Worm (Caenorhabditis elegans): ENCODE data around the gene alp-1.

The alp-1 gene

DNA sequence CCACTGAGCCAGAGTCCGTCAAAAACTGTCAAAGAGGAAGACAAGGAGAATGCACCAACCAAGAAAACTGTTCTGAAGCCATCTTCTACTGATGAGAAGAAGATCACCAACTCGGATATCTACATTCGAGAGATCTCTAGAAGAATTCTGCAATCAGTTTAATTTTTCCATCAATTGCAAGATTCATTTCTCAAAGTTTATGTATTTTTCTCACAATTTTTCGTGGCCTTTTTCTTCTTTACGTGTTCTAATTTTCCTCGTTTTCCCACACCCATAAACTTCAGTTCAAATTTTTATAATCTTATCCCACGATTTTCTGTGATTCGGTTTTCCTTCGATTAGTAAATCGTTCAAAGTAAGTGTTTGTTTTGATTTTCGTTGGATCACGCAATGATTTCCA lies 21.6 kb downstream of the alp-1 start, which contains the start of gene hdl-2:
hdl-2 (plus strand) TSS at position 301 of the 400 bp plus-strand sequence.
- TF ChIP-seq unc-42 (tag; optimal IDR thresholded peaks at IDR 0.05) (no peak), hlh-15 (tag; optimal IDR thresholded peaks at IDR 0.05) (no peak), gmeb-2 (tag; optimal IDR thresholded peaks at IDR 0.05) (no peak), unc-3 (GFP tag; conservative IDR thresholded peaks at IDR 0.05) (no peak), unc-3 (tag; optimal IDR thresholded peaks at IDR 0.05) (no peak), fkh-10 (GFP tag; optimal IDR thresholded peaks at IDR 0.05) (no peak), fax-1 (tag; optimal IDR thresholded peaks at IDR 0.05) (no peak), ztf-16 (tag; optimal IDR thresholded peaks at IDR 0.05) (no peak), lin-11 (tag; optimal IDR thresholded peaks at IDR 0.05) (no peak), syd-9 (tag; optimal IDR thresholded peaks at IDR 0.05) (no peak)

DNA sequence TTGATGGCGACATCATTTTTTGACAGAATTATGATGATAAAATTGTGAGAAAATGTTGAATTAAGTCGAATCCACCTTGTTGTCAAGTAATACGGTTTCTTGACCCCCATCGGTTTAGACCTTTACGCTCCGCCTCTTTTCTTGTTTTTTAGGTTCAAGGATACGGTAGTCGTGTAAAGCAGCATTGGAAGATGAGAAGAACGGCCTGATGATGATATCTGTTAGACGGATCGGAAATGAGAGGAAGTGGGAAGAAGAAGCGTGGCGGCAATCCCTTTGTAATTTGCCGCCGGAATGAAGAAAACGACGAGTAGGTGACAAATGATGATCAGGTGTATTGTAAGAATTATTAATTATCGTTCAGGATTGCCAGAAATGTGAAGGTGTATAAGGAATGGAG lies 27.5 kb downstream of the alp-1 start, which contains the start of gene npax-4:
npax-4 (minus strand) TSS at position 101 of the 400 bp plus-strand sequence.
- no peak for TF ChIP-seq ahr-1 (tag; optimal IDR thresholded peaks at IDR 0.05)
- no peak for TF ChIP-seq fkh-10 (GFP tag; optimal IDR thresholded peaks at IDR 0.05)
- TF ChIP-seq nhr-232 (tag; optimal IDR thresholded peaks at IDR 0.05), result no peak
- TF ChIP-seq ceh-14 (tag; optimal IDR thresholded peaks at IDR 0.05), result no peak
- no peak for TF ChIP-seq ttx-3 (tag; optimal IDR thresholded peaks at IDR 0.05)
- no peak for TF ChIP-seq sox-2 (GFP tag; IDR thresholded peaks at IDR 0.05)
- TF ChIP-seq che-1 (tag; optimal IDR thresholded peaks at IDR 0.05), result no peak
- no peak for TF ChIP-seq pag-3 (tag; optimal IDR thresholded peaks at IDR 0.05; ENCODE audit: borderline replicate concordance)
- no peak for TF ChIP-seq lin-11 (tag; optimal IDR thresholded peaks at IDR 0.05)
- no peak for TF ChIP-seq npax-4 (tag; optimal IDR thresholded peaks at IDR 0.05)
- TF ChIP-seq hlh-15 (tag; optimal IDR thresholded peaks at IDR 0.05), result no peak
- TF ChIP-seq ceh-22 (tag; optimal IDR thresholded peaks at IDR 0.05), result no peak
- no peak for TF ChIP-seq pqm-1 (tag; optimal IDR thresholded peaks at IDR 0.05)
- TF ChIP-seq tbx-2 (tag; optimal IDR thresholded peaks at IDR 0.05), result no peak
- TF ChIP-seq ztf-16 (tag; optimal IDR thresholded peaks at IDR 0.05), result no peak
- TF ChIP-seq sox-4 (tag; optimal IDR thresholded peaks at IDR 0.05), result no peak
- TF ChIP-seq elt-2 (tag; optimal IDR thresholded peaks at IDR 0.05), result no peak
- TF ChIP-seq Y22D7AL.16 (tag; optimal IDR thresholded peaks at IDR 0.05), result no peak
- TF ChIP-seq tbx-7 (tag; optimal IDR thresholded peaks at IDR 0.05), result no peak

DNA sequence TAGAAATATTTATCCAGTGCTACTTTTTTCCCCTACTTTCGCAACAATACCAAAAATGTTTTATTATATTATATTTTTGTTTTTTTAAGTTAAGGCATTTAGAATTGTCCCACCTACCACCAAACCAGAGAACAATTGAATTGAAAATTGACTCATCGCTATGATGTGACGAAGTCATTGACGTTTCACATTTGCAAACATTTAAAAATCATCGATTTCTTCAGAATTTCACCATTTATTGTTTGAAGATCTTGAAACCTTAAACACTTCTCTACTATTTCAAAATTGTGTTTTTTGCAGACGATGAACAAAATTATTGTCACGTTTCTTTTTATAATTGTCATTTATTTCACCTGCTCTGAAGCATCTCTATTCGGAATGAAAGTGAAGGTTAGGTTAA lies 28.9 kb downstream of the alp-1 start, which contains the start of gene C09G9.8:
C09G9.8 (plus strand) TSS at position 301 of the 400 bp plus-strand sequence.
- TF ChIP-seq eyg-1 (tag; optimal IDR thresholded peaks at IDR 0.05) (no peak), ceh-31 (tag; optimal IDR thresholded peaks at IDR 0.05) (no peak), ceh-18 (tag; optimal IDR thresholded peaks at IDR 0.05) (no peak)

DNA sequence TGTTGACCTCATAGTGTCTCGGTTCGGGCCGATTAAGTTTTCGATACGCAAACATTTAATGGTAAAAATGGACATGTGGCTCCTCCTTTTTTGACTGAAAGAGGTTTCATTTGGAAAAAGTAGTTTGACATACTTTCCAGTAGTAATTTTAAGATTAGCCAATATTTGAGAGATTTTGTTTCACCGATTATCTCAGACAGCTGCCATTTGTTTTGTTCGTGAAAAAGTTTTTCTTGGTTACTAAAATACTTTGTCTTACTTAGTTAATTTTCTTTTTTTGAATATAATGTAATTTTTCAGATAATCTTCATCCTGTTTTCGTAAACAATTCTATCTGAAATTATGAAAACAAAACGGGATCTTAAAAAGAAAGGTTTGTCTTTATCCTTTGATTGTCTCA lies 33.9 kb downstream of the alp-1 start, which contains the start of gene C09G9.5:
C09G9.5 (plus strand) TSS at position 301 of the 400 bp plus-strand sequence.
- no peak for TF ChIP-seq ceh-30 (tag; optimal IDR thresholded peaks at IDR 0.05)
- TF ChIP-seq lin-11 (tag; optimal IDR thresholded peaks at IDR 0.05), result no peak
- TF ChIP-seq ceh-2 (tag; optimal IDR thresholded peaks at IDR 0.05), result no peak
- no peak for TF ChIP-seq lim-6 (tag; optimal IDR thresholded peaks at IDR 0.05)

DNA sequence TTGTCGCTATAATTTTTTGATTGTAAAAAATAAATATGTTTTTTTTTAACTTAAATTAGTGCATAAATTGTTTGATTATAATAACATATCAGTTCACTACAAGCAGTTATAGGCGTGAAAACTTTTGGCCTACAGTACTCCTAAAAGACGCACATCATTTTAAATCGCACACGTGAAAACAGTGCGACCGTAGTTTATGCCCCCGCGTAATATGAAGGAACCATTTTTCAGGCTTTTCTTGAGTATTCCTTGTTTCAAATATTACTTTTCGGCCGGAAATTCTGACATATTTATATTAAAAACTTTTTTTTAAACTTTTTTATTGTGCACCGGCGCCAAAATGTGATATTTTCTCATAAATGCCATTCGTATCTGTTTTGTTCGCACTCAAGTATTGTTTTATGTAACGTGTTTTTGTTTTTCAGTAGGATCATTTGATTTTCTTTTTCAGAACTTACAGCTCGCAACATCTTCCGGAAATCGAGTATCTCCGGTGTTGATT lies 36.3 kb downstream of the alp-1 start, which contains the start of gene oma-1:
oma-1 (plus strand) TSS at position 452 of the 502 bp plus-strand sequence.
- TF ChIP-seq ceh-18 (tag; optimal IDR thresholded peaks at IDR 0.05) (no peak), hlh-6 (tag; optimal IDR thresholded peaks at IDR 0.05) (no peak), hlh-8 (tag; optimal IDR thresholded peaks at IDR 0.05) (no peak), pag-3 (tag; optimal IDR thresholded peaks at IDR 0.05; ENCODE audit: borderline replicate concordance) (no peak), ceh-30 (tag; optimal IDR thresholded peaks at IDR 0.05) (no peak), unc-55 (GFP tag; optimal IDR thresholded peaks at IDR 0.05) (no peak), syd-9 (tag; optimal IDR thresholded peaks at IDR 0.05) (no peak), pha-4 (tag; optimal IDR thresholded peaks at IDR 0.05) (no peak), sox-4 (tag; optimal IDR thresholded peaks at IDR 0.05) (no peak), ref-2 (tag; optimal IDR thresholded peaks at IDR 0.05) (no peak), ttx-3 (tag; optimal IDR thresholded peaks at IDR 0.05) (no peak), unc-86 (tag; optimal IDR thresholded peaks at IDR 0.05) (no peak), Y22D7AL.16 (tag; optimal IDR thresholded peaks at IDR 0.05) (no peak), npax-4 (tag; optimal IDR thresholded peaks at IDR 0.05) (no peak), hlh-30 (tag; optimal IDR thresholded peaks at IDR 0.05; ENCODE audit: insufficient read depth) (no peak)
